Worm (Caenorhabditis elegans): Measurements from ENCODE around the gene cest-2.1.

- TF ChIP-seq flt-1 (GFP tag; IDR thresholded peaks at IDR 0.05) (no peak), ref-1 (GFP tag; conservative IDR thresholded peaks at IDR 0.05) (no peak), tab-1 (GFP tag; IDR thresholded peaks at IDR 0.05) (no peak), med-1 (GFP tag; optimal IDR thresholded peaks at IDR 0.05; ENCODE audit: insufficient read depth) (no peak), klf-2 (GFP tag; conservative IDR thresholded peaks at IDR 0.05) (no peak), ztf-23 (GFP tag; IDR thresholded peaks at IDR 0.05) (no peak), cog-1 (tag; optimal IDR thresholded peaks at IDR 0.05) (no peak)
These were observed 36.4 kb downstream of the cest-2.1 start for ce11 chrV:14134757-14135441.

Measured in whole organism, midembryonic.